Fruit fly (Drosophila melanogaster): ENCODE results near the gene CG42827.

DNA sequence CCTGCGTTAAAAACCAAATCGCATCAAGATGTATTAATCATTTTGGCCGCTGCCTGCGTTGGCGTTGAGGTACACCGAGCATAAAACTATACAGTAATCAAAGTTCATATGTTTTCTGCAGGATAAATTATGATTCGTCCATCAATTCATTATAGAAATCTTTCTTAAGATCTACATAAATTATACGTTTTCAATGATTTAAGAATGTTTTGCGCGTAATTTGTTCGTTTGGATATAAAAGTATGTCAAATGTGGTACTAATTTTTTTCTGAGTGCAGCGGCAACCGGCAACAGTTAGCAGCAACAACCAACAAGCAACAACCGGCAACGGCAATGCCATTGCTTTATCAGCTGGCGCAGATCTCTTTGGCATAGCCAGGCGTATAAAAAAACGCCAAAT, 43.9 kb downstream of the CG42827 start:
- TF ChIP-seq CG7368 (GFP tag; optimal IDR thresholded peaks at IDR 0.05) (no peak), CG6854 (GFP tag; optimal IDR thresholded peaks at IDR 0.05) (no peak), esn (GFP tag; optimal IDR thresholded peaks at IDR 0.05) (peak; percentile 44)
